Worm (Caenorhabditis elegans) whole organism, L4 larva: Measurements from ENCODE around the gene nrfl-1.

Source experiments
- Y75B8A.6 ChIP-seq: fragments of 200-800 bp; sonication (Bioruptor generic); IDR thresholded peaks from 2 replicates; pipeline ENCODE4 v1.3.6; 2022; ENCODE audit warnings: missing genetic modification reagents, missing genetic modification characterization, missing compliant biosample characterization
- egl-43 ChIP-seq: fragments of 200-800 bp; sonication (Bioruptor generic); IDR thresholded peaks from 2 replicates; pipeline ENCODE4 v1.3.6; 2022; ENCODE audit warnings: missing genetic modification reagents, missing genetic modification characterization, missing compliant biosample characterization
- hif-1 ChIP-seq, 2 experiments: sonication (generic microtip); optimal IDR thresholded peaks; 2 replicates each; lab custom pipeline; 2016 to 2017; ENCODE audit warnings: missing compliant biosample characterization in 2 of 2, missing genetic modification characterization in 2 of 2, missing genetic modification reagents in 2 of 2, missing genotype in 2 of 2, mild to moderate bottlenecking in 1 of 2
- mdl-1 ChIP-seq, 2 experiments: fragments of 150-350 bp in 1 of 2; sonication (generic microtip) in 1 of 2; optimal IDR thresholded peaks; 2 replicates each; lab custom pipeline; 2014 to 2017; ENCODE audit warnings: missing biosample characterization in 2 of 2, missing genetic modification characterization in 2 of 2

DNA sequence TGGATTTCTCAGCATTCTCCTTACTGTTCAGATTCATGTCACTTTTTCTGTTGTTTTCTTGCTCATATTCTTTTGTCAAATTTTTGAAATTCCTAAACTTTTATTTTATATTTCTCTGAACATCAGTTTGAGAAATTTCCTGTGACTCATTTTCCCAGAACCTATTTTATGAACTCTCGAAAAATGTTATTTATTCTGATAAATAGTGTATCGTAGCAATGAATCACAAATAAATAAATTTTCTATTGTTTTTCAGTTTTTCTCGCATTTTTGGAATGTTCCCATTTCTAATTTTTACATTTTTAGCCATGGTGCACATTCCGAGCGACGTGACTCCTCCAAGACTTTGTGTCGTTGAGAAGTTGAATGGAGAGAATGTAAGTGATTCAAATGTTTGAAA lies at the start of gene nrfl-1:
- TF ChIP-seq egl-43 (GFP tag; lab: Robert Waterston, UW) (no peak), mdl-1 (tag; optimal IDR thresholded peaks at IDR 0.05; lab: Kevin White, UChicago) (no peak), hif-1 (tag; optimal IDR thresholded peaks at IDR 0.05; lab: Kevin White, UChicago) (no peak), Y75B8A.6 (GFP tag; lab: Robert Waterston, UW) (no peak)
